Fruit fly (Drosophila melanogaster) whole organism, embryonic: ENCODE results near the gene TyrRII.

Experiments
- Antp ChIP-seq: fragments of 200-800 bp; sonication (Bioruptor generic); optimal IDR thresholded peaks from 3 replicates; lab custom pipeline; 2016; ENCODE audit warnings: missing biosample characterization, missing genetic modification characterization
- Asciz ChIP-seq: fragments of 200-800 bp; sonication (Bioruptor generic); optimal IDR thresholded peaks from 2 replicates; lab custom pipeline; 2017; ENCODE audit warnings: missing biosample characterization, mild to moderate bottlenecking, missing genetic modification characterization, missing genetic modification reagents
- CG10274 ChIP-seq: fragments of 200-800 bp; sonication (Bioruptor generic); optimal IDR thresholded peaks from 3 replicates; lab custom pipeline; 2017; ENCODE audit warnings: missing biosample characterization, mild to moderate bottlenecking, missing genetic modification characterization
- CG10366 ChIP-seq: fragments of 200-800 bp; sonication (Bioruptor generic); IDR thresholded peaks from 2 replicates; pipeline ENCODE4 v1.3.6; 2022; ENCODE audit warnings: missing biosample characterization, missing genetic modification characterization
- CG11695 ChIP-seq: fragments of 200-800 bp; sonication (Bioruptor generic); IDR thresholded peaks from 3 replicates; pipeline ENCODE4 v1.3.6; 2022; ENCODE audit warnings: missing biosample characterization, missing genetic modification characterization
- CG12155 ChIP-seq: fragments of 200-800 bp; sonication (Bioruptor generic); optimal IDR thresholded peaks from 3 replicates; lab custom pipeline; 2016; ENCODE audit warnings: missing biosample characterization, missing genetic modification characterization
- CG12659 ChIP-seq: fragments of 200-800 bp; sonication (Bioruptor generic); optimal IDR thresholded peaks from 3 replicates; lab custom pipeline; 2017; ENCODE audit warnings: mild to moderate bottlenecking, missing biosample characterization, missing genetic modification reagents, missing genetic modification characterization
- CG13894 ChIP-seq: fragments of 200-800 bp; sonication (Bioruptor generic); optimal IDR thresholded peaks from 3 replicates; lab custom pipeline; 2018; ENCODE audit warnings: missing biosample characterization, mild to moderate bottlenecking, missing genetic modification characterization, moderate library complexity
- CG1529 ChIP-seq: fragments of 200-800 bp; sonication (Bioruptor generic); optimal IDR thresholded peaks from 3 replicates; lab custom pipeline; 2018; ENCODE audit warnings: missing biosample characterization, missing genetic modification characterization
- CG16779 ChIP-seq: fragments of 200-800 bp; sonication (Bioruptor generic); IDR thresholded peaks from 2 replicates; pipeline ENCODE4 v1.3.6; 2022; ENCODE audit warnings: missing biosample characterization, missing genetic modification characterization
- CG18011 ChIP-seq: fragments of 200-800 bp; sonication (Bioruptor generic); optimal IDR thresholded peaks from 2 replicates; lab custom pipeline; 2017; ENCODE audit warnings: missing biosample characterization, missing genetic modification characterization, mild to moderate bottlenecking, moderate library complexity, missing genotype
- CG33213 ChIP-seq: fragments of 200-800 bp; sonication (Bioruptor generic); optimal IDR thresholded peaks from 3 replicates; lab custom pipeline; 2016; ENCODE audit warnings: missing biosample characterization, missing genetic modification characterization
- CG4707 ChIP-seq: fragments of 200-800 bp; sonication (Bioruptor generic); optimal IDR thresholded peaks from 2 replicates; lab custom pipeline; 2018; ENCODE audit warnings: missing biosample characterization, mild to moderate bottlenecking, missing genetic modification characterization, moderate library complexity
- CG7839 ChIP-seq: fragments of 200-800 bp; sonication (Bioruptor generic); optimal IDR thresholded peaks from 3 replicates; lab custom pipeline; 2018; ENCODE audit warnings: missing biosample characterization, mild to moderate bottlenecking, missing genetic modification characterization, moderate library complexity
- CG7928 ChIP-seq: fragments of 200-800 bp; sonication (Bioruptor generic); optimal IDR thresholded peaks from 2 replicates; lab custom pipeline; 2017; ENCODE audit warnings: missing biosample characterization, mild to moderate bottlenecking, missing genetic modification characterization
- CG8089 ChIP-seq: fragments of 200-800 bp; sonication (Bioruptor generic); optimal IDR thresholded peaks from 3 replicates; lab custom pipeline; 2016; ENCODE audit warnings: missing biosample characterization, missing genetic modification characterization
- CG8290 ChIP-seq, 3 experiments: fragments of 200-800 bp; sonication (Bioruptor generic); optimal IDR thresholded peaks; 2 replicates each; lab custom pipeline; 2016 to 2019; ENCODE audit warnings: missing biosample characterization in 3 of 3, missing genetic modification characterization in 3 of 3, mild to moderate bottlenecking in 2 of 3, moderate library complexity in 1 of 3
- CG8924 ChIP-seq: fragments of 200-800 bp; optimal IDR thresholded peaks from 3 replicates; lab custom pipeline; 2019; ENCODE audit warnings: missing biosample characterization, mild to moderate bottlenecking, missing genetic modification characterization, moderate library complexity
- CG9932 ChIP-seq: fragments of 200-800 bp; sonication (Bioruptor generic); IDR thresholded peaks from 2 replicates; pipeline ENCODE4 v1.3.6; 2022; ENCODE audit warnings: missing biosample characterization, missing genetic modification characterization
- Dip3 ChIP-seq: fragments of 200-800 bp; sonication (Bioruptor generic); optimal IDR thresholded peaks from 3 replicates; lab custom pipeline; 2016; ENCODE audit warnings: missing biosample characterization, missing genetic modification characterization
- Fer2 ChIP-seq: fragments of 200-800 bp; sonication (Bioruptor generic); optimal IDR thresholded peaks from 2 replicates; lab custom pipeline; 2018; ENCODE audit warnings: missing biosample characterization, mild to moderate bottlenecking, missing genetic modification characterization, moderate library complexity
- H15 ChIP-seq: fragments of 200-800 bp; sonication (Bioruptor generic); IDR thresholded peaks from 3 replicates; pipeline ENCODE4 v1.3.6; 2022; ENCODE audit warnings: missing biosample characterization, missing genetic modification characterization
- HmgZ ChIP-seq: fragments of 200-800 bp; sonication (Bioruptor generic); optimal IDR thresholded peaks from 2 replicates; lab custom pipeline; 2018; ENCODE audit warnings: missing biosample characterization, mild to moderate bottlenecking, missing genetic modification characterization
- MESR4 ChIP-seq: fragments of 200-800 bp; sonication (Bioruptor generic); optimal IDR thresholded peaks from 2 replicates; lab custom pipeline; 2018; ENCODE audit warnings: missing biosample characterization, mild to moderate bottlenecking, missing genetic modification characterization, moderate library complexity
- Med ChIP-seq: fragments of 200-800 bp; sonication (Bioruptor generic); peaks from one replicate; lab custom pipeline; 2016; ENCODE audit warnings: missing biosample characterization, missing genetic modification characterization, mild to moderate bottlenecking, inconsistent platforms, moderate library complexity
- Mrtf ChIP-seq: fragments of 200-800 bp; sonication (Bioruptor generic); IDR thresholded peaks from 3 replicates; pipeline ENCODE4 v1.3.6; 2022; ENCODE audit warnings: missing biosample characterization, missing genetic modification characterization
- PHDP ChIP-seq: fragments of 200-800 bp; sonication (Bioruptor generic); optimal IDR thresholded peaks from 3 replicates; lab custom pipeline; 2018; ENCODE audit warnings: missing biosample characterization, mild to moderate bottlenecking, missing genetic modification characterization, moderate library complexity
- Six4 ChIP-seq: fragments of 200-800 bp; sonication (Bioruptor generic); optimal IDR thresholded peaks from 2 replicates; lab custom pipeline; 2016; ENCODE audit warnings: missing biosample characterization, missing genetic modification characterization
- br ChIP-seq: fragments of >200 bp; optimal IDR thresholded peaks from 2 replicates; lab custom pipeline; 2017
- bsh ChIP-seq, 2 experiments: fragments of 200-800 bp; sonication (Bioruptor generic); optimal IDR thresholded peaks; 2 replicates each; lab custom pipeline; 2017 to 2018; ENCODE audit warnings: mild to moderate bottlenecking in 2 of 2, missing biosample characterization in 2 of 2, missing genetic modification characterization in 2 of 2, moderate library complexity in 1 of 2
- cg ChIP-seq: fragments of 200-800 bp; sonication (Bioruptor generic); optimal IDR thresholded peaks from 3 replicates; lab custom pipeline; 2019; ENCODE audit warnings: missing biosample characterization, mild to moderate bottlenecking, missing genetic modification characterization, moderate library complexity
- corto ChIP-seq: fragments of 200-800 bp; sonication (Bioruptor generic); optimal IDR thresholded peaks from 2 replicates; lab custom pipeline; 2016; ENCODE audit warnings: missing biosample characterization, mild to moderate bottlenecking, missing genetic modification characterization, moderate library complexity
- cwo ChIP-seq: fragments of 200-800 bp; sonication (Bioruptor generic); optimal IDR thresholded peaks from 3 replicates; lab custom pipeline; 2017; ENCODE audit warnings: missing biosample characterization, missing genetic modification characterization, mild to moderate bottlenecking, moderate library complexity, missing genetic modification reagents
- da ChIP-seq: fragments of 200-800 bp; sonication (Bioruptor generic); optimal IDR thresholded peaks from 2 replicates; lab custom pipeline; 2016; ENCODE audit warnings: missing biosample characterization, missing genetic modification characterization
- disco-r ChIP-seq: fragments of 200-800 bp; sonication (Bioruptor generic); optimal IDR thresholded peaks from 2 replicates; lab custom pipeline; 2016; ENCODE audit warnings: missing biosample characterization, missing genetic modification characterization
- dysf ChIP-seq: fragments of 200-800 bp; sonication (Bioruptor generic); IDR thresholded peaks from 3 replicates; pipeline ENCODE4 v1.3.6; 2022; ENCODE audit warnings: missing biosample characterization, missing genetic modification characterization
- esg ChIP-seq: fragments of 200-800 bp; sonication (Bioruptor generic); conservative IDR thresholded peaks from 2 replicates; pipeline ENCODE4 v1.3.6; 2022; ENCODE audit warnings: missing biosample characterization, missing genetic modification characterization
- eyg ChIP-seq: fragments of 200-800 bp; sonication (Bioruptor generic); optimal IDR thresholded peaks from 3 replicates; lab custom pipeline; 2016; ENCODE audit warnings: missing biosample characterization, missing genetic modification characterization
- fu2 ChIP-seq: fragments of 200-800 bp; sonication (Bioruptor generic); optimal IDR thresholded peaks from 2 replicates; lab custom pipeline; 2016; ENCODE audit warnings: missing biosample characterization, missing genetic modification characterization
- gro ChIP-seq: fragments of 200-800 bp; sonication (Bioruptor generic); optimal IDR thresholded peaks from 2 replicates; lab custom pipeline; 2016; ENCODE audit warnings: missing biosample characterization, missing genetic modification characterization
- kay ChIP-seq: fragments of 200-800 bp; sonication (Bioruptor generic); optimal IDR thresholded peaks from 2 replicates; lab custom pipeline; 2016; ENCODE audit warnings: missing biosample characterization, missing genetic modification characterization
- lola ChIP-seq, 3 experiments: fragments of >200 bp in 2 of 3; fragments of 200-800 bp in 1 of 3; sonication (Bioruptor generic) in 1 of 3; optimal IDR thresholded peaks; 2 replicates each; lab custom pipeline; 2017 to 2019; ENCODE audit warnings: missing biosample characterization in 3 of 3, missing genetic modification characterization in 3 of 3, mild to moderate bottlenecking in 1 of 3, moderate library complexity in 1 of 3
- lov ChIP-seq, 2 experiments: fragments of 200-800 bp in 1 of 2; fragments of >200 bp in 1 of 2; sonication (Bioruptor generic) in 1 of 2; IDR thresholded peaks in 1 of 2; optimal IDR thresholded peaks in 1 of 2; 2 replicates in 1 of 2; 3 replicates in 1 of 2; pipeline versions ENCODE4 v1.3.6 to Lab custom; 2017 to 2022; ENCODE audit warnings: missing biosample characterization in 1 of 2, missing genetic modification characterization in 1 of 2
- mam ChIP-seq: fragments of 200-800 bp; sonication (Bioruptor generic); optimal IDR thresholded peaks from 3 replicates; lab custom pipeline; 2016; ENCODE audit warnings: missing biosample characterization, missing genetic modification characterization
- nau ChIP-seq: fragments of 200-800 bp; sonication (Bioruptor generic); optimal IDR thresholded peaks from 3 replicates; lab custom pipeline; 2017; ENCODE audit warnings: missing biosample characterization, mild to moderate bottlenecking, missing genetic modification characterization, missing genetic modification reagents
- pan ChIP-seq, 4 experiments: fragments of >200 bp in 3 of 4; fragments of 200-800 bp in 1 of 4; sonication (Bioruptor generic) in 1 of 4; optimal IDR thresholded peaks in 3 of 4; IDR thresholded peaks in 1 of 4; 2 replicates each; pipeline versions ENCODE4 v1.3.6 to Lab custom; 2017 to 2022; ENCODE audit warnings: missing biosample characterization in 2 of 4, missing genetic modification characterization in 2 of 4, mixed read lengths in 1 of 4
- scrt ChIP-seq: fragments of 200-800 bp; sonication (Bioruptor generic); optimal IDR thresholded peaks from 2 replicates; lab custom pipeline; 2018; ENCODE audit warnings: missing biosample characterization, mild to moderate bottlenecking, missing genetic modification characterization, moderate library complexity
- tio ChIP-seq: fragments of 200-800 bp; sonication (Bioruptor generic); optimal IDR thresholded peaks from 2 replicates; lab custom pipeline; 2017; ENCODE audit warnings: missing biosample characterization, missing genetic modification characterization, inconsistent platforms
- vnd ChIP-seq: fragments of 200-800 bp; sonication (Bioruptor generic); IDR thresholded peaks from 3 replicates; pipeline ENCODE4 v1.3.6; 2022; ENCODE audit warnings: missing biosample characterization, missing genetic modification characterization; ENCODE audit not compliant: partially characterized antibody

TyrRII gene

DNA sequence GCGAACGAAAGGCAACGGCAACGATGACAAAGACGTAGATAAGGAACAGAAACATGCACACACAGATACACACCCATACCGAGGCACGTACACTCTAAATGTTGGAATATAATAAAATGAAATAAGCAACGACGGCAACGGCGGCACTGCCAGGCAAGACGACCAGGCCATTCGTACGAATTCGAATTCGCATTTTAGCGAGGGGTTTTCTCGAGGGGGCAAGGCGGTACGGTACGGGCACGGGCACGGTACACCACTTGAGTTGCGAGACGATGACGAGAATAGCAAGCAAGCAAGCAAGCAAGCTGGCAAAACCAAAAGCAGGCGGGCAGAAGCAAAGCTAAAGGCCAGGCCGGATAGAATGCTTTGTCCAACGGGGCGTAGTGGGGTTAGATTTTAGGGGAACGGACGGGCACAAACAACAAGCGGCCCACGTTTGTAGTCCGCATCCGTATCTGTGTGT lies 35.2 kb upstream of the TyrRII start (continued):
- TF ChIP-seq Fer2 (tag; lab: Kevin White, UChicago), result no peak
- TF ChIP-seq CG11695 (GFP tag; lab: Robert Waterston, UW), result no peak
- no peak for TF ChIP-seq tio (GFP tag; lab: Kevin White, UChicago)
- TF ChIP-seq eyg (GFP tag; lab: Kevin White, UChicago), result no peak
- TF ChIP-seq pan (optimal IDR thresholded peaks at IDR 0.05; lab: Kevin White, UChicago), result no peak
- TF ChIP-seq pan (GFP tag; optimal IDR thresholded peaks at IDR 0.05 in 1 of 2, IDR thresholded peaks at IDR 0.05 in 1 of 2), result no peak
- TF ChIP-seq CG13894 (tag; lab: Kevin White, UChicago), result peak; percentile 49
- TF ChIP-seq CG4707 (GFP tag; lab: Kevin White, UChicago), result no peak
- TF ChIP-seq mam (GFP tag; lab: Kevin White, UChicago), result no peak
- no peak for TF ChIP-seq CG8924 (tag; lab: Kevin White, UChicago)
- TF ChIP-seq CG33213 (GFP tag; lab: Kevin White, UChicago), result no peak
- no peak for TF ChIP-seq CG8089 (GFP tag; lab: Kevin White, UChicago)
- peak; percentile 76 for TF ChIP-seq cg (GFP tag; lab: Kevin White, UChicago)
- no peak for TF ChIP-seq kay (GFP tag; lab: Kevin White, UChicago)
- no peak for TF ChIP-seq CG7839 (tag; lab: Kevin White, UChicago)
- TF ChIP-seq CG12155 (GFP tag; lab: Kevin White, UChicago), result no peak
- TF ChIP-seq CG1529 (GFP tag; lab: Kevin White, UChicago), result no peak
- TF ChIP-seq Dip3 (GFP tag; lab: Kevin White, UChicago), result no peak
- no peak for TF ChIP-seq esg (GFP tag; lab: Robert Waterston, UW)
- TF ChIP-seq bsh (GFP tag; optimal IDR thresholded peaks at IDR 0.05; lab: Kevin White, UChicago), result no peak
- no peak for TF ChIP-seq CG7928 (GFP tag; lab: Kevin White, UChicago)
- TF ChIP-seq vnd (GFP tag; lab: Robert Waterston, UW), result no peak
- TF ChIP-seq H15 (GFP tag; lab: Robert Waterston, UW), result no peak
- TF ChIP-seq CG10366 (GFP tag; lab: Robert Waterston, UW), result no peak
- no peak for TF ChIP-seq Antp (GFP tag; lab: Kevin White, UChicago)
- TF ChIP-seq br (lab: Kevin White, UChicago), result no peak
- TF ChIP-seq CG9932, result peak; percentile 29
- no peak for TF ChIP-seq MESR4 (GFP tag; lab: Kevin White, UChicago)
- TF ChIP-seq lola (GFP tag; optimal IDR thresholded peaks at IDR 0.05; lab: Kevin White, UChicago), result no peak
- TF ChIP-seq dysf, result no peak
- no peak for TF ChIP-seq CG10274 (GFP tag; lab: Kevin White, UChicago)
- TF ChIP-seq CG18011 (GFP tag; lab: Kevin White, UChicago), result no peak
- TF ChIP-seq CG16779 (GFP tag; lab: Robert Waterston, UW), result no peak
- TF ChIP-seq nau (GFP tag; lab: Kevin White, UChicago), result no peak
- no peak for TF ChIP-seq CG8290 (GFP tag; optimal IDR thresholded peaks at IDR 0.05; lab: Kevin White, UChicago)
- TF ChIP-seq CG8290 (tag; optimal IDR thresholded peaks at IDR 0.05; lab: Kevin White, UChicago), result peak in 1 of 2 experiments; percentile 7
- peak; percentile 35 for TF ChIP-seq HmgZ (tag; lab: Kevin White, UChicago)
- no peak for TF ChIP-seq disco-r (GFP tag; lab: Kevin White, UChicago)
- TF ChIP-seq PHDP, result no peak
- no peak for TF ChIP-seq da (GFP tag; lab: Kevin White, UChicago)
- peak; percentile 91 for TF ChIP-seq cwo (GFP tag; lab: Kevin White, UChicago)
- TF ChIP-seq Mrtf (GFP tag; lab: Robert Waterston, UW), result no peak
- no peak for TF ChIP-seq CG12659 (GFP tag; lab: Kevin White, UChicago)
- no peak for TF ChIP-seq scrt (GFP tag; lab: Kevin White, UChicago)
- no peak for TF ChIP-seq lov (optimal IDR thresholded peaks at IDR 0.05; lab: Kevin White, UChicago)
- no peak for TF ChIP-seq lov (GFP tag; IDR thresholded peaks at IDR 0.05; lab: Robert Waterston, UW)
- TF ChIP-seq corto, result no peak
- TF ChIP-seq Six4, result no peak
- TF ChIP-seq fu2 (GFP tag; lab: Kevin White, UChicago), result no peak
- peak; percentile 47 for TF ChIP-seq gro (GFP tag; lab: Kevin White, UChicago)
- peak; percentile 80 for TF ChIP-seq Med (GFP tag; lab: Kevin White, UChicago)
- no peak for TF ChIP-seq Asciz (GFP tag; lab: Kevin White, UChicago)
